Fruit fly (Drosophila melanogaster) whole organism, embryonic: ENCODE data around the gene hng2.

Experiments used
- Asciz ChIP-seq: fragments of 200-800 bp; sonication (Bioruptor generic); optimal IDR thresholded peaks from 2 replicates; lab custom pipeline; 2017; ENCODE audit warnings: missing biosample characterization, mild to moderate bottlenecking, missing genetic modification characterization, missing genetic modification reagents
- Atf3 ChIP-seq: fragments of 200-800 bp; sonication (Bioruptor generic); optimal IDR thresholded peaks from 3 replicates; lab custom pipeline; 2016; ENCODE audit warnings: missing biosample characterization, missing genetic modification characterization
- Bdp1 ChIP-seq: fragments of 200-800 bp; sonication (Bioruptor generic); optimal IDR thresholded peaks from 3 replicates; lab custom pipeline; 2016; ENCODE audit warnings: missing biosample characterization, missing genetic modification characterization
- CG10147 ChIP-seq: fragments of 200-800 bp; sonication (Bioruptor generic); optimal IDR thresholded peaks from 2 replicates; lab custom pipeline; 2019; ENCODE audit warnings: missing biosample characterization, mild to moderate bottlenecking, missing genetic modification characterization, moderate library complexity
- CG1024 ChIP-seq: fragments of 200-800 bp; sonication (Bioruptor generic); IDR thresholded peaks from 2 replicates; pipeline ENCODE4 v1.3.6; 2022; ENCODE audit warnings: missing biosample characterization, missing genetic modification characterization
- CG11085 ChIP-seq: fragments of 200-800 bp; sonication (Bioruptor generic); IDR thresholded peaks from 2 replicates; pipeline ENCODE4 v1.3.6; 2022; ENCODE audit warnings: missing biosample characterization, missing genetic modification characterization
- CG12236 ChIP-seq: fragments of 200-800 bp; sonication (Bioruptor generic); optimal IDR thresholded peaks from 2 replicates; lab custom pipeline; 2016; ENCODE audit warnings: missing biosample characterization, missing genetic modification characterization
- CG12299 ChIP-seq: fragments of 200-800 bp; sonication (Bioruptor generic); optimal IDR thresholded peaks from 2 replicates; lab custom pipeline; 2018; ENCODE audit warnings: missing biosample characterization, mild to moderate bottlenecking, missing genetic modification characterization
- CG13424 ChIP-seq: fragments of 200-800 bp; sonication (Bioruptor generic); optimal IDR thresholded peaks from 2 replicates; lab custom pipeline; 2019; ENCODE audit warnings: missing biosample characterization, mild to moderate bottlenecking, missing genetic modification characterization, moderate library complexity
- CG15269 ChIP-seq: fragments of 200-800 bp; sonication (Bioruptor generic); optimal IDR thresholded peaks from 2 replicates; lab custom pipeline; 2018; ENCODE audit warnings: missing biosample characterization, mild to moderate bottlenecking, missing genetic modification characterization, moderate library complexity
- CG17612 ChIP-seq: fragments of 200-800 bp; sonication (Bioruptor generic); IDR thresholded peaks from 2 replicates; pipeline ENCODE4 v1.3.6; 2022; ENCODE audit warnings: missing biosample characterization, missing genetic modification characterization
- CG17912 ChIP-seq: fragments of 200-800 bp; sonication (Bioruptor generic); optimal IDR thresholded peaks from 2 replicates; lab custom pipeline; 2018; ENCODE audit warnings: missing biosample characterization, mild to moderate bottlenecking, missing genetic modification characterization
- CG2120 ChIP-seq: fragments of 200-800 bp; sonication (Bioruptor generic); optimal IDR thresholded peaks from 3 replicates; lab custom pipeline; 2016; ENCODE audit warnings: missing biosample characterization, missing genetic modification characterization
- CG3065 ChIP-seq: fragments of 200-800 bp; sonication (Bioruptor generic); optimal IDR thresholded peaks from 2 replicates; lab custom pipeline; 2016; ENCODE audit warnings: missing biosample characterization, missing genetic modification characterization
- CG32772 ChIP-seq: fragments of 200-800 bp; sonication (Bioruptor generic); IDR thresholded peaks from 2 replicates; pipeline ENCODE4 v1.3.6; 2022; ENCODE audit warnings: missing biosample characterization, missing genetic modification characterization
- Fer1 ChIP-seq: fragments of 200-800 bp; sonication (Bioruptor generic); optimal IDR thresholded peaks from 2 replicates; lab custom pipeline; 2017; ENCODE audit warnings: missing biosample characterization, mild to moderate bottlenecking, missing genetic modification characterization
- Fer2 ChIP-seq: fragments of 200-800 bp; sonication (Bioruptor generic); optimal IDR thresholded peaks from 2 replicates; lab custom pipeline; 2018; ENCODE audit warnings: missing biosample characterization, mild to moderate bottlenecking, missing genetic modification characterization, moderate library complexity
- Gug ChIP-seq: fragments of 200-800 bp; sonication (Bioruptor generic); IDR thresholded peaks from 4 replicates; pipeline ENCODE4 v1.3.6; 2022; ENCODE audit warnings: missing biosample characterization, missing genetic modification characterization
- HHEX ChIP-seq: fragments of 200-800 bp; sonication (Bioruptor generic); optimal IDR thresholded peaks from 3 replicates; lab custom pipeline; 2017; ENCODE audit warnings: missing biosample characterization, mild to moderate bottlenecking, missing genetic modification characterization, missing genetic modification reagents
- HmgD ChIP-seq: fragments of 200-800 bp; sonication (Bioruptor generic); optimal IDR thresholded peaks from 3 replicates; lab custom pipeline; 2016; ENCODE audit warnings: missing biosample characterization, missing genetic modification characterization
- MBD-R2 ChIP-seq: fragments of 200-800 bp; sonication (Bioruptor generic); IDR thresholded peaks from 2 replicates; pipeline ENCODE4 v1.3.6; 2022; ENCODE audit warnings: missing biosample characterization, missing genetic modification characterization
- MESR4 ChIP-seq: fragments of 200-800 bp; sonication (Bioruptor generic); optimal IDR thresholded peaks from 2 replicates; lab custom pipeline; 2018; ENCODE audit warnings: missing biosample characterization, mild to moderate bottlenecking, missing genetic modification characterization, moderate library complexity
- Nf-YC ChIP-seq: fragments of 200-800 bp; optimal IDR thresholded peaks from 3 replicates; lab custom pipeline; 2019; ENCODE audit warnings: missing biosample characterization, mild to moderate bottlenecking, missing genetic modification characterization, moderate library complexity
- Oli ChIP-seq: fragments of 200-800 bp; sonication (Bioruptor generic); optimal IDR thresholded peaks from 2 replicates; lab custom pipeline; 2018; ENCODE audit warnings: missing biosample characterization, mild to moderate bottlenecking, missing genetic modification characterization, moderate library complexity
- Ravus ChIP-seq: fragments of 200-800 bp; sonication (Bioruptor generic); IDR thresholded peaks from 2 replicates; pipeline ENCODE4 v1.3.6; 2022; ENCODE audit warnings: missing biosample characterization, missing genetic modification characterization
- Rfx ChIP-seq: fragments of 200-800 bp; sonication (Bioruptor generic); IDR thresholded peaks from 2 replicates; pipeline ENCODE4 v1.3.6; 2022; ENCODE audit warnings: missing biosample characterization, missing genetic modification characterization
- Stat92E ChIP-seq, 3 experiments: fragments of >200 bp in 2 of 3; fragments of 200-800 bp in 1 of 3; sonication (Bioruptor generic) in 1 of 3; optimal IDR thresholded peaks; 2 replicates each; lab custom pipeline; 2017 to 2019; ENCODE audit warnings: missing biosample characterization in 3 of 3, missing genetic modification characterization in 3 of 3, mild to moderate bottlenecking in 1 of 3, moderate library complexity in 1 of 3
- Trl ChIP-seq, 3 experiments: fragments of >200 bp in 2 of 3; fragments of 200-800 bp in 1 of 3; sonication (Bioruptor generic) in 1 of 3; optimal IDR thresholded peaks; 2 replicates in 1 of 3; 3 replicates in 2 of 3; lab custom pipeline; 2016 to 2017; ENCODE audit warnings: missing biosample characterization in 1 of 3, missing genetic modification characterization in 1 of 3
- Usf ChIP-seq: fragments of 200-800 bp; sonication (Bioruptor generic); optimal IDR thresholded peaks from 2 replicates; lab custom pipeline; 2017; ENCODE audit warnings: missing genotype, missing biosample characterization, missing genetic modification characterization
- aop ChIP-seq: fragments of 200-800 bp; sonication (Bioruptor generic); IDR thresholded peaks from 2 replicates; pipeline ENCODE4 v1.3.6; 2022; ENCODE audit warnings: missing biosample characterization, missing genetic modification characterization
- ara ChIP-seq: fragments of 200-800 bp; sonication (Bioruptor generic); IDR thresholded peaks from 2 replicates; pipeline ENCODE4 v1.3.6; 2022; ENCODE audit warnings: missing biosample characterization, missing genetic modification characterization
- bab2 ChIP-seq: fragments of 200-800 bp; sonication (Bioruptor generic); optimal IDR thresholded peaks from 2 replicates; lab custom pipeline; 2016; ENCODE audit warnings: missing biosample characterization, missing genetic modification characterization
- cas ChIP-seq: fragments of 200-800 bp; sonication (Bioruptor generic); IDR thresholded peaks from 2 replicates; pipeline ENCODE4 v1.3.6; 2022; ENCODE audit warnings: missing biosample characterization, missing genetic modification characterization
- chinmo ChIP-seq: fragments of 200-800 bp; sonication (Bioruptor generic); IDR thresholded peaks from 4 replicates; pipeline ENCODE4 v1.3.6; 2022; ENCODE audit warnings: missing biosample characterization, missing genetic modification characterization; ENCODE audit not compliant: partially characterized antibody
- croc ChIP-seq: fragments of 200-800 bp; sonication (Bioruptor generic); conservative IDR thresholded peaks from 3 replicates; pipeline ENCODE4 v1.3.6; 2022; ENCODE audit warnings: missing biosample characterization, missing genetic modification characterization
- crol ChIP-seq: fragments of 200-800 bp; sonication (Bioruptor generic); IDR thresholded peaks from 2 replicates; pipeline ENCODE4 v1.3.6; 2022; ENCODE audit warnings: missing biosample characterization, missing genetic modification characterization
- fu2 ChIP-seq: fragments of 200-800 bp; sonication (Bioruptor generic); optimal IDR thresholded peaks from 2 replicates; lab custom pipeline; 2016; ENCODE audit warnings: missing biosample characterization, missing genetic modification characterization
- jumu ChIP-seq: fragments of 200-800 bp; sonication (Bioruptor generic); optimal IDR thresholded peaks from 3 replicates; lab custom pipeline; 2016; ENCODE audit warnings: missing biosample characterization, missing genetic modification characterization
- lbe ChIP-seq: fragments of 200-800 bp; sonication (Bioruptor generic); optimal IDR thresholded peaks from 2 replicates; lab custom pipeline; 2016; ENCODE audit warnings: missing biosample characterization, mild to moderate bottlenecking, missing genetic modification characterization
- nmo ChIP-seq: fragments of 200-800 bp; sonication (Bioruptor generic); optimal IDR thresholded peaks from 2 replicates; lab custom pipeline; 2018; ENCODE audit warnings: missing biosample characterization, mild to moderate bottlenecking, missing genetic modification characterization, moderate library complexity
- pfk ChIP-seq: fragments of 200-800 bp; sonication (Bioruptor generic); optimal IDR thresholded peaks from 2 replicates; lab custom pipeline; 2018; ENCODE audit warnings: missing biosample characterization, mild to moderate bottlenecking, missing genetic modification characterization, moderate library complexity
- prd ChIP-seq, 3 experiments: fragments of >200 bp in 2 of 3; fragments of 200-800 bp in 1 of 3; sonication (Bioruptor generic) in 1 of 3; optimal IDR thresholded peaks in 2 of 3; IDR thresholded peaks in 1 of 3; 2 replicates in 2 of 3; 3 replicates in 1 of 3; pipeline versions ENCODE4 v1.3.6 to Lab custom; 2017 to 2022; ENCODE audit warnings: missing biosample characterization in 1 of 3, missing genetic modification characterization in 1 of 3
- pzg ChIP-seq: fragments of 200-800 bp; sonication (Bioruptor generic); optimal IDR thresholded peaks from 3 replicates; lab custom pipeline; 2018; ENCODE audit warnings: missing biosample characterization, mild to moderate bottlenecking, missing genetic modification characterization, moderate library complexity
- toy ChIP-seq: fragments of 200-800 bp; sonication (Bioruptor generic); IDR thresholded peaks from 2 replicates; pipeline ENCODE4 v1.3.6; 2022; ENCODE audit warnings: missing biosample characterization, missing genetic modification characterization
- trem ChIP-seq: fragments of 200-800 bp; optimal IDR thresholded peaks from 3 replicates; lab custom pipeline; 2019; ENCODE audit warnings: missing biosample characterization, mild to moderate bottlenecking, missing genetic modification characterization, moderate library complexity
- twi ChIP-seq: fragments of 200-800 bp; optimal IDR thresholded peaks from 2 replicates; lab custom pipeline; 2019; ENCODE audit warnings: missing biosample characterization, mild to moderate bottlenecking, missing genetic modification characterization, moderate library complexity
- unpg ChIP-seq: fragments of 200-800 bp; sonication (Bioruptor generic); optimal IDR thresholded peaks from 3 replicates; lab custom pipeline; 2018; ENCODE audit warnings: missing biosample characterization, mild to moderate bottlenecking, missing genetic modification characterization, moderate library complexity
- vvl ChIP-seq: fragments of 200-800 bp; sonication (Bioruptor generic); IDR thresholded peaks from 2 replicates; pipeline ENCODE4 v1.3.6; 2022; ENCODE audit warnings: missing biosample characterization, missing genetic modification characterization
- wdn ChIP-seq: fragments of 200-800 bp; sonication (Bioruptor generic); IDR thresholded peaks from 2 replicates; pipeline ENCODE4 v1.3.6; 2022; ENCODE audit warnings: missing biosample characterization, missing genetic modification characterization
- wek ChIP-seq: fragments of 200-800 bp; sonication (Bioruptor generic); optimal IDR thresholded peaks from 3 replicates; lab custom pipeline; 2018; ENCODE audit warnings: missing biosample characterization, mild to moderate bottlenecking, missing genetic modification characterization, moderate library complexity

The hng2 gene

dm6 chr3R:8808518-8808921 lies 2.4 kb downstream of the hng2 start (continued):
- TF ChIP-seq CG10147 (no peak), Ravus (GFP tag; lab: Robert Waterston, UW) (no peak), Gug (GFP tag; lab: Robert Waterston, UW) (no peak), crol (GFP tag; lab: Robert Waterston, UW) (no peak), pfk (no peak), pzg (GFP tag; lab: Kevin White, UChicago) (no peak), CG11085 (no peak), vvl (GFP tag; lab: Robert Waterston, UW) (peak; percentile 72), Atf3 (peak; percentile 60), nmo (GFP tag; lab: Kevin White, UChicago) (peak; percentile 87), HHEX (peak; percentile 9), Bdp1 (peak; percentile 5), Trl (optimal IDR thresholded peaks at IDR 0.05; lab: Kevin White, UChicago) (no peak), Trl (GFP tag; optimal IDR thresholded peaks at IDR 0.05; lab: Kevin White, UChicago) (peak; percentile 17), cas (GFP tag; lab: Robert Waterston, UW) (no peak), Fer2 (tag; lab: Kevin White, UChicago) (no peak), jumu (GFP tag; lab: Kevin White, UChicago) (no peak), CG2120 (GFP tag; lab: Kevin White, UChicago) (peak; percentile 45), Fer1 (GFP tag; lab: Kevin White, UChicago) (peak; percentile 9), MESR4 (GFP tag; lab: Kevin White, UChicago) (no peak), Usf (GFP tag; lab: Kevin White, UChicago) (peak; percentile 77), wek (GFP tag; lab: Kevin White, UChicago) (no peak), CG32772 (GFP tag; lab: Robert Waterston, UW) (peak; percentile 48; the same call in 1 of the 2 replicates), ara (GFP tag; lab: Robert Waterston, UW) (peak; percentile 57), croc (peak; percentile 63), fu2 (no peak), Oli (tag; lab: Kevin White, UChicago) (peak; percentile 73), MBD-R2 (no peak), prd (optimal IDR thresholded peaks at IDR 0.05; lab: Kevin White, UChicago) (no peak), prd (GFP tag; IDR thresholded peaks at IDR 0.05; lab: Robert Waterston, UW) (peak; percentile 87), CG17612 (GFP tag; lab: Robert Waterston, UW) (no peak), CG1024 (GFP tag; lab: Robert Waterston, UW) (no peak), unpg (GFP tag; lab: Kevin White, UChicago) (peak; percentile 74), wdn (no peak), CG17912 (GFP tag; lab: Kevin White, UChicago) (no peak), lbe (GFP tag; lab: Kevin White, UChicago) (peak; percentile 2), Nf-YC (tag; lab: Kevin White, UChicago) (no peak), Rfx (0 out of 2 replicates have a peak, but pooled peaks have one; percentile 8), trem (tag; lab: Kevin White, UChicago) (peak; percentile 91), chinmo (GFP tag; lab: Robert Waterston, UW) (no peak), bab2 (GFP tag; lab: Kevin White, UChicago) (peak; percentile 48), twi (peak; percentile 76), CG13424 (tag; lab: Kevin White, UChicago) (peak; percentile 77), HmgD (no peak), CG3065 (GFP tag; lab: Kevin White, UChicago) (peak; percentile 16), CG12236 (GFP tag; lab: Kevin White, UChicago) (peak; percentile 61), Asciz (peak; percentile 56), toy (GFP tag; lab: Robert Waterston, UW) (no peak), CG15269 (tag; lab: Kevin White, UChicago) (peak; percentile 34), CG12299 (tag; lab: Kevin White, UChicago) (peak; percentile 42), aop (GFP tag; lab: Robert Waterston, UW) (no peak), Stat92E (GFP tag; optimal IDR thresholded peaks at IDR 0.05; lab: Kevin White, UChicago) (peak in 1 of 3 experiments; percentile 71)
